Worm (Caenorhabditis elegans) whole organism, L2 larva: Measurements from ENCODE around the gene clec-183.

Source experiments
- C34F6.9 ChIP-seq: fragments of 150-350 bp; optimal IDR thresholded peaks from 2 replicates; lab custom pipeline; 2014; ENCODE audit warnings: missing biosample characterization, missing genetic modification characterization
- F13H6.1 ChIP-seq: sonication (generic microtip); optimal IDR thresholded peaks from 2 replicates; lab custom pipeline; 2016; ENCODE audit warnings: missing genetic modification characterization, missing compliant biosample characterization
- R02D3.7 ChIP-seq: fragments of 150-350 bp; optimal IDR thresholded peaks from 2 replicates; lab custom pipeline; 2014; ENCODE audit warnings: missing biosample characterization, missing genetic modification characterization
- Y55F3AM.14 ChIP-seq: fragments of 200-800 bp; sonication (Bioruptor generic); optimal IDR thresholded peaks from 2 replicates; lab custom pipeline; 2018; ENCODE audit warnings: mild to moderate bottlenecking, missing genetic modification characterization, missing compliant biosample characterization
- ZK546.5 ChIP-seq: sonication (generic microtip); optimal IDR thresholded peaks from 2 replicates; lab custom pipeline; 2017; ENCODE audit warnings: missing biosample characterization, missing genetic modification characterization
- alr-1 ChIP-seq: fragments of 150-350 bp; optimal IDR thresholded peaks from 2 replicates; lab custom pipeline; 2014; ENCODE audit warnings: missing biosample characterization, missing genetic modification characterization
- aly-2 ChIP-seq: fragments of 150-350 bp; optimal IDR thresholded peaks from 2 replicates; lab custom pipeline; 2014; ENCODE audit warnings: missing biosample characterization, missing genetic modification characterization
- ama-1 ChIP-seq: fragments of 150-350 bp; optimal IDR thresholded peaks from 2 replicates; lab custom pipeline; 2018; ENCODE audit warnings: inconsistent platforms
- ceh-16 ChIP-seq: fragments of 150-350 bp; optimal IDR thresholded peaks from 2 replicates; lab custom pipeline; 2014; ENCODE audit warnings: missing biosample characterization, missing genetic modification characterization
- ceh-82 ChIP-seq: fragments of 150-350 bp; optimal IDR thresholded peaks from 2 replicates; lab custom pipeline; 2014; ENCODE audit warnings: missing biosample characterization, missing genetic modification characterization
- crh-2 ChIP-seq: sonication (generic microtip); optimal IDR thresholded peaks from 2 replicates; lab custom pipeline; 2017; ENCODE audit warnings: missing biosample characterization, missing genetic modification characterization
- dmd-4 ChIP-seq: sonication (generic microtip); optimal IDR thresholded peaks from 2 replicates; lab custom pipeline; 2017; ENCODE audit warnings: missing biosample characterization, missing genetic modification characterization
- egl-27 ChIP-seq: sonication (generic microtip); optimal IDR thresholded peaks from 3 replicates; lab custom pipeline; 2017; ENCODE audit warnings: missing biosample characterization, missing genetic modification reagents, missing genetic modification characterization
- elt-1 ChIP-seq: fragments of 150-350 bp; optimal IDR thresholded peaks from 2 replicates; lab custom pipeline; 2014; ENCODE audit warnings: missing biosample characterization, missing genetic modification characterization
- elt-3 ChIP-seq: sonication (generic microtip); optimal IDR thresholded peaks from 2 replicates; lab custom pipeline; 2017; ENCODE audit warnings: missing biosample characterization, missing genetic modification characterization
- fos-1 ChIP-seq: fragments of 150-350 bp; optimal IDR thresholded peaks from 2 replicates; lab custom pipeline; 2014; ENCODE audit warnings: missing biosample characterization, missing genetic modification characterization
- gmeb-1 ChIP-seq: fragments of 150-350 bp; optimal IDR thresholded peaks from 2 replicates; lab custom pipeline; 2014; ENCODE audit warnings: missing biosample characterization, missing genetic modification characterization
- lin-11 ChIP-seq: fragments of 150-350 bp; sonication (generic microtip); optimal IDR thresholded peaks from 2 replicates; lab custom pipeline; 2014; ENCODE audit warnings: missing biosample characterization, missing genetic modification characterization, inconsistent platforms, mixed read lengths
- lin-13 ChIP-seq: fragments of 150-350 bp; optimal IDR thresholded peaks from 2 replicates; lab custom pipeline; 2014; ENCODE audit warnings: missing biosample characterization, missing genetic modification reagents, missing genetic modification characterization
- lin-39 ChIP-seq: fragments of 150-350 bp; optimal IDR thresholded peaks from 2 replicates; lab custom pipeline; 2014; ENCODE audit warnings: missing biosample characterization, missing genetic modification reagents, missing genetic modification characterization
- lsy-2 ChIP-seq, 2 experiments: fragments of 150-350 bp in 1 of 2; sonication (generic microtip) in 1 of 2; optimal IDR thresholded peaks; 2 replicates each; lab custom pipeline; 2014 to 2017; ENCODE audit warnings: missing biosample characterization in 2 of 2, missing genetic modification characterization in 2 of 2
- mab-5 ChIP-seq: fragments of 150-350 bp; optimal IDR thresholded peaks from 2 replicates; lab custom pipeline; 2014; ENCODE audit warnings: missing biosample characterization, missing genetic modification characterization
- mbf-1 ChIP-seq: sonication (generic microtip); optimal IDR thresholded peaks from 2 replicates; lab custom pipeline; 2017; ENCODE audit warnings: missing biosample characterization, missing genetic modification characterization
- mdl-1 ChIP-seq, 2 experiments: fragments of 150-350 bp in 1 of 2; sonication (generic microtip) in 1 of 2; optimal IDR thresholded peaks; 2 replicates each; lab custom pipeline; 2017; ENCODE audit warnings: missing biosample characterization in 2 of 2, missing genetic modification characterization in 2 of 2
- nhr-10 ChIP-seq: sonication (generic microtip); optimal IDR thresholded peaks from 2 replicates; lab custom pipeline; 2017; ENCODE audit warnings: missing biosample characterization, missing genetic modification characterization
- nhr-11 ChIP-seq: fragments of 150-350 bp; optimal IDR thresholded peaks from 2 replicates; lab custom pipeline; 2014; ENCODE audit warnings: missing biosample characterization, missing genetic modification characterization
- nhr-12 ChIP-seq: fragments of 150-350 bp; optimal IDR thresholded peaks from 2 replicates; lab custom pipeline; 2014; ENCODE audit warnings: missing biosample characterization, missing genetic modification characterization
- nhr-129 ChIP-seq: fragments of 150-350 bp; optimal IDR thresholded peaks from 2 replicates; lab custom pipeline; 2014; ENCODE audit warnings: missing biosample characterization, missing genetic modification characterization
- nhr-21 ChIP-seq: fragments of 150-350 bp; optimal IDR thresholded peaks from 2 replicates; lab custom pipeline; 2014; ENCODE audit warnings: missing biosample characterization, missing genetic modification characterization
- nhr-23 ChIP-seq: fragments of 150-350 bp; optimal IDR thresholded peaks from 2 replicates; lab custom pipeline; 2014; ENCODE audit warnings: missing biosample characterization, missing genetic modification reagents, missing genetic modification characterization
- nhr-237 ChIP-seq: fragments of 150-350 bp; optimal IDR thresholded peaks from 2 replicates; lab custom pipeline; 2014; ENCODE audit warnings: missing biosample characterization, missing genetic modification characterization
- nhr-25 ChIP-seq: fragments of 150-350 bp; sonication (generic microtip); optimal IDR thresholded peaks from 3 replicates; lab custom pipeline; 2014; ENCODE audit warnings: missing biosample characterization, missing genetic modification characterization
- nhr-77 ChIP-seq: fragments of 150-350 bp; optimal IDR thresholded peaks from 2 replicates; lab custom pipeline; 2014; ENCODE audit warnings: missing biosample characterization, missing genetic modification characterization
- peb-1 ChIP-seq: fragments of 150-350 bp; optimal IDR thresholded peaks from 2 replicates; lab custom pipeline; 2014; ENCODE audit warnings: missing biosample characterization, missing genetic modification characterization
- sem-4 ChIP-seq: fragments of 150-350 bp; optimal IDR thresholded peaks from 2 replicates; lab custom pipeline; 2014; ENCODE audit warnings: missing biosample characterization, missing genetic modification reagents, missing genetic modification characterization
- skn-1 ChIP-seq: sonication (generic microtip); optimal IDR thresholded peaks from 2 replicates; lab custom pipeline; 2017; ENCODE audit warnings: missing biosample characterization, missing genetic modification characterization
- sma-9 ChIP-seq, 2 experiments: fragments of 150-350 bp in 1 of 2; sonication (generic microtip) in 1 of 2; optimal IDR thresholded peaks; 2 replicates each; lab custom pipeline; 2014 to 2016; ENCODE audit warnings: missing genetic modification characterization in 2 of 2, mild to moderate bottlenecking in 1 of 2, missing biosample characterization in 1 of 2, missing compliant biosample characterization in 1 of 2, missing genetic modification reagents in 1 of 2, moderate library complexity in 1 of 2
- snpc-4 ChIP-seq: fragments of 150-350 bp; optimal IDR thresholded peaks from 2 replicates; lab custom pipeline; 2014; ENCODE audit warnings: missing biosample characterization, missing genetic modification characterization
- unc-39 ChIP-seq: fragments of 150-350 bp; optimal IDR thresholded peaks from 2 replicates; lab custom pipeline; 2014; ENCODE audit warnings: missing biosample characterization, missing genetic modification characterization
- unc-55 ChIP-seq: fragments of 150-350 bp; sonication (generic microtip); optimal IDR thresholded peaks from 3 replicates; lab custom pipeline; 2014; ENCODE audit warnings: missing biosample characterization, missing genetic modification reagents, missing genetic modification characterization
- unc-62 ChIP-seq: fragments of 150-350 bp; optimal IDR thresholded peaks from 2 replicates; lab custom pipeline; 2014; ENCODE audit warnings: missing biosample characterization, missing genetic modification reagents, missing genetic modification characterization
- zag-1 ChIP-seq: fragments of 150-350 bp; optimal IDR thresholded peaks from 2 replicates; lab custom pipeline; 2014; ENCODE audit warnings: missing biosample characterization, missing genetic modification characterization
- ztf-1 ChIP-seq: fragments of 200-800 bp; sonication (Bioruptor generic); conservative IDR thresholded peaks from 2 replicates; pipeline ENCODE4 v1.3.6; 2022; ENCODE audit warnings: missing genetic modification characterization, missing compliant biosample characterization
- ztf-11 ChIP-seq: sonication (generic microtip); optimal IDR thresholded peaks from 2 replicates; lab custom pipeline; 2017; ENCODE audit warnings: missing biosample characterization, missing genetic modification characterization
- ztf-4 ChIP-seq: fragments of 150-350 bp; optimal IDR thresholded peaks from 2 replicates; lab custom pipeline; 2014; ENCODE audit warnings: missing biosample characterization, missing genetic modification characterization

The clec-183 gene

ce11 chrIV:9323989-9324506 lies 3.8 kb upstream of the clec-183 start, which contains the start of the genes nspg-11 and F49C12.15:
TSS of gene nspg-11 (minus strand) at chrIV:9324089.
TSS of gene F49C12.15 (plus strand) at chrIV:9324456.
- TF ChIP-seq nhr-237 (tag; lab: Kevin White, UChicago): no peak
- no peak for TF ChIP-seq dmd-4 (tag; lab: Kevin White, UChicago)
- TF ChIP-seq fos-1: no peak
- TF ChIP-seq peb-1: no peak
- TF ChIP-seq mbf-1 (tag; lab: Kevin White, UChicago): no peak
- TF ChIP-seq nhr-11 (tag; lab: Kevin White, UChicago): no peak
- no peak for TF ChIP-seq Y55F3AM.14
- no peak for TF ChIP-seq lin-11 (tag; lab: Kevin White, UChicago)
- no peak for TF ChIP-seq ZK546.5
- TF ChIP-seq skn-1 (tag; lab: Kevin White, UChicago): no peak
- no peak for TF ChIP-seq ztf-4
- TF ChIP-seq, all 48 proteins: peak for 0

- TF ChIP-seq Y55F3AM.14 (no peak), skn-1 (tag; lab: Kevin White, UChicago) (no peak), fos-1 (no peak), unc-62 (GFP tag; lab: Kevin White, UChicago) (no peak), snpc-4 (tag; lab: Kevin White, UChicago) (no peak)
- TF ChIP-seq, all 48 proteins: peak for 0
These were observed 2.9 kb downstream of the clec-183 start, which contains the start of gene nspg-7.1 for ce11 chrIV:9330755-9331154. TSS of gene nspg-7.1 (minus strand) at chrIV:9330855.

ce11 chrIV:9333007-9333406 lies 5.2 kb downstream of the clec-183 start:
- TF ChIP-seq Y55F3AM.14: no peak
- peak; percentile 97 for TF ChIP-seq fos-1
- TF ChIP-seq sma-9 (GFP tag; optimal IDR thresholded peaks at IDR 0.05; lab: Kevin White, UChicago): peak; percentile 6
- TF ChIP-seq sma-9 (tag; optimal IDR thresholded peaks at IDR 0.05; lab: Kevin White, UChicago): no peak
- TF ChIP-seq crh-2 (tag; lab: Kevin White, UChicago): peak; percentile 73
- TF ChIP-seq gmeb-1 (tag; lab: Kevin White, UChicago): peak; percentile 10

ce11 chrIV:9335552-9336251 lies 7.9 kb downstream of the clec-183 start, which contains the start of the genes coa-4 and T20D3.14:
TSS of gene coa-4 (minus strand) at chrIV:9335602.
TSS of gene T20D3.14 (minus strand) at chrIV:9335909.
- TF ChIP-seq ama-1: no peak
- TF ChIP-seq lsy-2 (tag; optimal IDR thresholded peaks at IDR 0.05; lab: Kevin White, UChicago): peak in 1 of 2 experiments; percentile 69
- TF ChIP-seq unc-55 (GFP tag; lab: Kevin White, UChicago): peak; percentile 39
- peak; percentile 28 for TF ChIP-seq F13H6.1
- TF ChIP-seq nhr-77: no peak
- TF ChIP-seq peb-1: no peak
- TF ChIP-seq nhr-25: peak; percentile 23
- no peak for TF ChIP-seq ceh-82
- TF ChIP-seq unc-39 (tag; lab: Kevin White, UChicago): no peak
- no peak for TF ChIP-seq elt-1 (tag; lab: Kevin White, UChicago)
- TF ChIP-seq alr-1 (tag; lab: Kevin White, UChicago): no peak
- TF ChIP-seq fos-1: peak; percentile 63
- no peak for TF ChIP-seq ztf-1
- TF ChIP-seq C34F6.9 (tag; lab: Kevin White, UChicago): peak; percentile 56
- no peak for TF ChIP-seq nhr-12 (tag; lab: Kevin White, UChicago)
- no peak for TF ChIP-seq ceh-16
- TF ChIP-seq skn-1 (tag; lab: Kevin White, UChicago): no peak
- peak; percentile 25 for TF ChIP-seq sem-4 (tag; lab: Kevin White, UChicago)
- TF ChIP-seq aly-2: no peak
- TF ChIP-seq mab-5: no peak
- TF ChIP-seq nhr-21: no peak
- TF ChIP-seq lin-11 (tag; lab: Kevin White, UChicago): no peak
- TF ChIP-seq nhr-23 (tag; lab: Kevin White, UChicago): no peak
- TF ChIP-seq egl-27 (tag; lab: Kevin White, UChicago): no peak
- TF ChIP-seq nhr-10 (tag; lab: Kevin White, UChicago): no peak
- no peak for TF ChIP-seq mbf-1 (tag; lab: Kevin White, UChicago)
- peak; percentile 40 for TF ChIP-seq gmeb-1 (tag; lab: Kevin White, UChicago)
- no peak for TF ChIP-seq ztf-11
- no peak for TF ChIP-seq R02D3.7 (tag; lab: Kevin White, UChicago)
- TF ChIP-seq elt-3 (tag; lab: Kevin White, UChicago): no peak
- TF ChIP-seq nhr-129 (tag; lab: Kevin White, UChicago): peak; percentile 59
- TF ChIP-seq mdl-1 (tag; optimal IDR thresholded peaks at IDR 0.05; lab: Kevin White, UChicago): no peak
- TF ChIP-seq zag-1 (tag; lab: Kevin White, UChicago): no peak
- no peak for TF ChIP-seq nhr-11 (tag; lab: Kevin White, UChicago)
- peak; percentile 66 for TF ChIP-seq crh-2 (tag; lab: Kevin White, UChicago)
- no peak for TF ChIP-seq lin-39 (tag; lab: Kevin White, UChicago)
- peak; percentile 23 for TF ChIP-seq lin-13 (GFP tag; lab: Kevin White, UChicago)
- no peak for TF ChIP-seq Y55F3AM.14
- no peak for TF ChIP-seq sma-9 (GFP tag; optimal IDR thresholded peaks at IDR 0.05; lab: Kevin White, UChicago)
- no peak for TF ChIP-seq sma-9 (tag; optimal IDR thresholded peaks at IDR 0.05; lab: Kevin White, UChicago)
